Worm (Caenorhabditis elegans) whole organism, young adult: ENCODE results near the gene gstk-1.

Source experiments
- B0019.2 ChIP-seq: fragments of 200-800 bp; sonication (Bioruptor generic); conservative IDR thresholded peaks from 2 replicates; pipeline ENCODE4 v1.3.6; 2022; ENCODE audit warnings: missing genetic modification reagents, missing genetic modification characterization, missing compliant biosample characterization
- B0336.3 ChIP-seq: fragments of 200-800 bp; sonication (Bioruptor generic); IDR thresholded peaks from 2 replicates; pipeline ENCODE4 v1.3.6; 2022; ENCODE audit warnings: missing genetic modification characterization, missing compliant biosample characterization
- D2030.7 ChIP-seq: fragments of 200-800 bp; sonication (Bioruptor generic); IDR thresholded peaks from 2 replicates; pipeline ENCODE4 v1.3.6; 2022; ENCODE audit warnings: missing genetic modification reagents, missing genetic modification characterization, missing compliant biosample characterization
- F10E7.11 ChIP-seq: sonication (generic microtip); optimal IDR thresholded peaks from 2 replicates; lab custom pipeline; 2017; ENCODE audit warnings: mild to moderate bottlenecking, missing genetic modification characterization, moderate library complexity, missing compliant biosample characterization
- F33H1.4 ChIP-seq: fragments of 200-800 bp; sonication (Bioruptor generic); IDR thresholded peaks from 2 replicates; pipeline ENCODE4 v1.3.6; 2022; ENCODE audit warnings: missing genetic modification reagents, missing genetic modification characterization, missing compliant biosample characterization
- F37B4.10 ChIP-seq: fragments of 200-800 bp; sonication (Bioruptor generic); IDR thresholded peaks from 2 replicates; pipeline ENCODE4 v1.3.6; 2022; ENCODE audit warnings: missing genetic modification characterization, missing compliant biosample characterization
- K12H6.12 ChIP-seq: fragments of 200-800 bp; sonication (Bioruptor generic); optimal IDR thresholded peaks from 2 replicates; lab custom pipeline; 2018; ENCODE audit warnings: mild to moderate bottlenecking, missing genetic modification characterization, missing compliant biosample characterization
- T07F8.4 ChIP-seq: sonication (generic microtip); optimal IDR thresholded peaks from 2 replicates; lab custom pipeline; 2016; ENCODE audit warnings: mild to moderate bottlenecking, missing genetic modification characterization, moderate library complexity, missing compliant biosample characterization
- T26A5.8 ChIP-seq: sonication (generic microtip); optimal IDR thresholded peaks from 2 replicates; lab custom pipeline; 2016; ENCODE audit warnings: missing genetic modification characterization, missing compliant biosample characterization
- Y56A3A.18 ChIP-seq: fragments of 200-800 bp; sonication (Bioruptor generic); IDR thresholded peaks from 2 replicates; pipeline ENCODE4 v1.3.6; 2022; ENCODE audit warnings: missing genetic modification reagents, missing genetic modification characterization, missing compliant biosample characterization
- Y95B8A.8 ChIP-seq: fragments of 200-800 bp; sonication (Bioruptor generic); IDR thresholded peaks from 2 replicates; pipeline ENCODE4 v1.3.6; 2022; ENCODE audit warnings: missing genetic modification reagents, missing genetic modification characterization, missing compliant biosample characterization
- ZK185.1 ChIP-seq: sonication (generic microtip); optimal IDR thresholded peaks from 2 replicates; lab custom pipeline; 2016; ENCODE audit warnings: mild to moderate bottlenecking, missing genetic modification characterization, missing compliant biosample characterization; ENCODE audit not compliant: poor library complexity, severe bottlenecking
- ama-1 ChIP-seq, 3 experiments: fragments of 150-350 bp in 1 of 3; sonication (generic microtip) in 2 of 3; optimal IDR thresholded peaks; 2 replicates each; lab custom pipeline; 2014 to 2018; ENCODE audit warnings: missing biosample characterization in 2 of 3, missing genetic modification characterization in 2 of 3, missing genetic modification reagents in 2 of 3
- atf-7 ChIP-seq: sonication (generic microtip); optimal IDR thresholded peaks from 2 replicates; lab custom pipeline; 2017; ENCODE audit warnings: mild to moderate bottlenecking, missing genetic modification characterization, missing compliant biosample characterization
- bed-2 ChIP-seq: fragments of 200-800 bp; sonication (Bioruptor generic); IDR thresholded peaks from 2 replicates; pipeline ENCODE4 v1.3.6; 2022; ENCODE audit warnings: missing genetic modification reagents, missing genetic modification characterization, missing compliant biosample characterization
- cebp-1 ChIP-seq, 2 experiments: fragments of 200-800 bp in 1 of 2; sonication (Bioruptor generic) in 1 of 2; sonication (generic microtip) in 1 of 2; IDR thresholded peaks in 1 of 2; optimal IDR thresholded peaks in 1 of 2; 2 replicates each; pipeline versions ENCODE4 v1.3.6 to Lab custom; 2017 to 2022; ENCODE audit warnings: missing compliant biosample characterization in 2 of 2, missing genetic modification characterization in 2 of 2, mild to moderate bottlenecking in 1 of 2, missing genetic modification reagents in 1 of 2, moderate library complexity in 1 of 2
- ceh-40 ChIP-seq: fragments of 200-800 bp; sonication (Bioruptor generic); IDR thresholded peaks from 2 replicates; pipeline ENCODE4 v1.3.6; 2022; ENCODE audit warnings: missing genetic modification characterization, missing compliant biosample characterization
- ceh-79 ChIP-seq: sonication (generic microtip); optimal IDR thresholded peaks from 2 replicates; lab custom pipeline; 2017; ENCODE audit warnings: mild to moderate bottlenecking, missing genetic modification characterization, missing compliant biosample characterization
- fkh-3 ChIP-seq: sonication (generic microtip); optimal IDR thresholded peaks from 2 replicates; lab custom pipeline; 2016; ENCODE audit warnings: mild to moderate bottlenecking, missing genetic modification characterization, missing compliant biosample characterization
- hmg-1.2 ChIP-seq: fragments of 200-800 bp; sonication (Bioruptor generic); IDR thresholded peaks from 2 replicates; pipeline ENCODE4 v1.3.6; 2022; ENCODE audit warnings: missing genetic modification reagents, missing genetic modification characterization, missing compliant biosample characterization
- hmg-20 ChIP-seq: fragments of 200-800 bp; sonication (Bioruptor generic); IDR thresholded peaks from 2 replicates; pipeline ENCODE4 v1.3.6; 2022; ENCODE audit warnings: missing genetic modification reagents, missing genetic modification characterization, missing compliant biosample characterization
- lag-1 ChIP-seq: fragments of 200-800 bp; sonication (Bioruptor generic); IDR thresholded peaks from 2 replicates; pipeline ENCODE4 v1.3.6; 2022; ENCODE audit warnings: missing genetic modification reagents, missing genetic modification characterization, missing compliant biosample characterization
- let-526 ChIP-seq: fragments of 200-800 bp; sonication (Bioruptor generic); IDR thresholded peaks from 2 replicates; pipeline ENCODE4 v1.3.6; 2022; ENCODE audit warnings: missing genetic modification reagents, missing genetic modification characterization, missing compliant biosample characterization
- let-607 ChIP-seq, 2 experiments: fragments of 200-800 bp in 1 of 2; sonication (Bioruptor generic) in 1 of 2; sonication (generic microtip) in 1 of 2; optimal IDR thresholded peaks; 2 replicates each; lab custom pipeline; 2016 to 2018; ENCODE audit warnings: mild to moderate bottlenecking in 2 of 2, missing compliant biosample characterization in 2 of 2, missing genetic modification characterization in 2 of 2, moderate library complexity in 2 of 2, missing genotype in 1 of 2
- lin-35 ChIP-seq, 3 experiments: fragments of 150-350 bp in 2 of 3; sonication (generic microtip) in 1 of 3; optimal IDR thresholded peaks; 2 replicates each; lab custom pipeline; 2014 to 2018; ENCODE audit warnings: missing biosample characterization in 3 of 3, missing genetic modification characterization in 3 of 3, missing genetic modification reagents in 3 of 3
- lin-40 ChIP-seq: sonication (generic microtip); optimal IDR thresholded peaks from 2 replicates; lab custom pipeline; 2016; ENCODE audit warnings: missing genetic modification characterization, mild to moderate bottlenecking, missing compliant biosample characterization, missing genotype, missing genetic modification reagents
- lir-1 ChIP-seq: fragments of 200-800 bp; sonication (Bioruptor generic); conservative IDR thresholded peaks from 2 replicates; pipeline ENCODE4 v1.3.6; 2022; ENCODE audit warnings: missing genetic modification reagents, missing genetic modification characterization, missing compliant biosample characterization
- lsy-27 ChIP-seq: sonication (generic microtip); optimal IDR thresholded peaks from 2 replicates; lab custom pipeline; 2017; ENCODE audit warnings: missing genetic modification characterization, mild to moderate bottlenecking, missing compliant biosample characterization, antibody characterized with exemption, missing genotype, borderline replicate concordance; ENCODE audit not compliant: insufficient read depth
- madf-8 ChIP-seq: fragments of 200-800 bp; sonication (Bioruptor generic); conservative IDR thresholded peaks from 2 replicates; pipeline ENCODE4 v1.3.6; 2022; ENCODE audit warnings: missing genetic modification reagents, missing genetic modification characterization, missing compliant biosample characterization
- mcd-1 ChIP-seq: fragments of 200-800 bp; sonication (Bioruptor generic); IDR thresholded peaks from 2 replicates; pipeline ENCODE4 v1.3.6; 2022; ENCODE audit warnings: missing genetic modification reagents, missing genetic modification characterization, missing compliant biosample characterization
- nfya-2 ChIP-seq: fragments of 200-800 bp; sonication (Bioruptor generic); IDR thresholded peaks from 2 replicates; pipeline ENCODE4 v1.3.6; 2022; ENCODE audit warnings: missing genetic modification reagents, missing genetic modification characterization, missing compliant biosample characterization
- nhr-120 ChIP-seq: fragments of 200-800 bp; sonication (Bioruptor generic); IDR thresholded peaks from 2 replicates; pipeline ENCODE4 v1.3.6; 2022; ENCODE audit warnings: missing genetic modification characterization, missing compliant biosample characterization
- nhr-27 ChIP-seq: fragments of 200-800 bp; sonication (Bioruptor generic); optimal IDR thresholded peaks from 2 replicates; lab custom pipeline; 2018; ENCODE audit warnings: mild to moderate bottlenecking, missing genetic modification characterization, moderate library complexity, missing compliant biosample characterization
- nhr-90 ChIP-seq: sonication (generic microtip); optimal IDR thresholded peaks from 2 replicates; lab custom pipeline; 2016; ENCODE audit warnings: missing genotype, mild to moderate bottlenecking, missing genetic modification characterization, missing compliant biosample characterization
- pha-4 ChIP-seq: fragments of 150-350 bp; sonication (generic microtip); optimal IDR thresholded peaks from 2 replicates; lab custom pipeline; 2014; ENCODE audit warnings: missing biosample characterization, missing genetic modification reagents, missing genetic modification characterization
- rcor-1 ChIP-seq: fragments of 200-800 bp; sonication (Bioruptor generic); IDR thresholded peaks from 2 replicates; pipeline ENCODE4 v1.3.6; 2022; ENCODE audit warnings: missing genetic modification reagents, missing genetic modification characterization, missing compliant biosample characterization
- rpc-1 ChIP-seq, 2 experiments: fragments of 150-350 bp in 1 of 2; sonication (generic microtip) in 1 of 2; optimal IDR thresholded peaks; 2 replicates each; lab custom pipeline; 2014 to 2018; ENCODE audit warnings: missing biosample characterization in 1 of 2, missing genetic modification characterization in 1 of 2, missing genetic modification reagents in 1 of 2, missing genotype in 1 of 2
- snpc-1.1 ChIP-seq: sonication (generic microtip); optimal IDR thresholded peaks from 2 replicates; lab custom pipeline; 2017; ENCODE audit warnings: missing genetic modification characterization, mild to moderate bottlenecking, missing compliant biosample characterization, antibody characterized with exemption, moderate library complexity, missing genotype, missing genetic modification reagents; ENCODE audit not compliant: insufficient read depth
- snpc-4 ChIP-seq, 5 experiments: fragments of 150-350 bp in 1 of 5; sonication (generic microtip) in 4 of 5; optimal IDR thresholded peaks; 2 replicates each; lab custom pipeline; 2014 to 2018; ENCODE audit warnings: missing genetic modification characterization in 5 of 5, missing biosample characterization in 3 of 5, antibody characterized with exemption in 2 of 5, mild to moderate bottlenecking in 2 of 5, missing compliant biosample characterization in 2 of 5, missing genotype in 2 of 5, moderate library complexity in 2 of 5, missing genetic modification reagents in 1 of 5
- somi-1 ChIP-seq: fragments of 200-800 bp; sonication (Bioruptor generic); optimal IDR thresholded peaks from 2 replicates; lab custom pipeline; 2018; ENCODE audit warnings: mild to moderate bottlenecking, missing genetic modification characterization, missing compliant biosample characterization
- sptf-2 ChIP-seq: fragments of 200-800 bp; sonication (Bioruptor generic); optimal IDR thresholded peaks from 2 replicates; lab custom pipeline; 2018; ENCODE audit warnings: mild to moderate bottlenecking, missing genetic modification characterization, missing compliant biosample characterization
- unc-130 ChIP-seq: sonication (generic microtip); optimal IDR thresholded peaks from 2 replicates; lab custom pipeline; 2016; ENCODE audit warnings: missing genetic modification reagents, missing genetic modification characterization, missing compliant biosample characterization
- zim-3 ChIP-seq: sonication (generic microtip); optimal IDR thresholded peaks from 2 replicates; lab custom pipeline; 2017; ENCODE audit warnings: mild to moderate bottlenecking, missing genetic modification characterization, moderate library complexity, missing compliant biosample characterization
- ztf-22 ChIP-seq: fragments of 200-800 bp; sonication (Bioruptor generic); optimal IDR thresholded peaks from 2 replicates; lab custom pipeline; 2018; ENCODE audit warnings: mild to moderate bottlenecking, missing genetic modification characterization, moderate library complexity, missing compliant biosample characterization

gstk-1 gene

ce11 chrII:9618759-9619158 lies 37.7 kb upstream of the gstk-1 start:
- TF ChIP-seq nhr-120 (GFP tag; lab: Robert Waterston, UW): no peak
- TF ChIP-seq snpc-4 (GFP tag; optimal IDR thresholded peaks at IDR 0.05; lab: Kevin White, UChicago): no peak
- no peak for TF ChIP-seq snpc-4 (tag; optimal IDR thresholded peaks at IDR 0.05; lab: Kevin White, UChicago)
- no peak for TF ChIP-seq lin-40 (tag; lab: Kevin White, UChicago)
- TF ChIP-seq ZK185.1 (tag; lab: Kevin White, UChicago): peak; percentile 37
- TF ChIP-seq D2030.7 (GFP tag; lab: Robert Waterston, UW): no peak
- no peak for TF ChIP-seq hmg-20 (GFP tag; lab: Robert Waterston, UW)
- TF ChIP-seq bed-2 (GFP tag; lab: Robert Waterston, UW): no peak
- peak; percentile 75 for TF ChIP-seq cebp-1 (GFP tag; IDR thresholded peaks at IDR 0.05; lab: Robert Waterston, UW)
- peak; percentile 75 for TF ChIP-seq cebp-1 (tag; optimal IDR thresholded peaks at IDR 0.05; lab: Kevin White, UChicago)
- no peak for TF ChIP-seq F33H1.4
- no peak for TF ChIP-seq T26A5.8 (tag; lab: Kevin White, UChicago)
- TF ChIP-seq zim-3 (tag; lab: Kevin White, UChicago): peak; percentile 36
- TF ChIP-seq lin-35 (GFP tag; optimal IDR thresholded peaks at IDR 0.05; lab: Kevin White, UChicago): no peak
- no peak for TF ChIP-seq ceh-40 (GFP tag; lab: Robert Waterston, UW)
- TF ChIP-seq Y95B8A.8 (GFP tag; lab: Robert Waterston, UW): 0 out of 2 replicates have a peak, but pooled peaks have one; percentile 5
- TF ChIP-seq sptf-2 (GFP tag; lab: Kevin White, UChicago): no peak
- TF ChIP-seq snpc-1.1 (tag; lab: Kevin White, UChicago): no peak
- TF ChIP-seq unc-130 (GFP tag; lab: Kevin White, UChicago): no peak
- peak; percentile 6 for TF ChIP-seq F10E7.11
- peak; percentile 16; the same call in 1 of the 2 replicates for TF ChIP-seq let-526 (GFP tag; lab: Robert Waterston, UW)
- no peak for TF ChIP-seq B0336.3
- TF ChIP-seq T07F8.4: no peak
- no peak for TF ChIP-seq rpc-1 (optimal IDR thresholded peaks at IDR 0.05; lab: Kevin White, UChicago)
- no peak for TF ChIP-seq rpc-1 (tag; optimal IDR thresholded peaks at IDR 0.05; lab: Kevin White, UChicago)

ce11 chrII:9619402-9619862 lies 37.1 kb upstream of the gstk-1 start:
- TF ChIP-seq ztf-22 (GFP tag; lab: Kevin White, UChicago) (peak; percentile 76), nhr-90 (peak; percentile 50), ZK185.1 (tag; lab: Kevin White, UChicago) (no peak), B0336.3 (peak; percentile 41; the same call in 1 of the 2 replicates), let-526 (GFP tag; lab: Robert Waterston, UW) (no peak), fkh-3 (tag; lab: Kevin White, UChicago) (no peak), Y56A3A.18 (0 out of 2 replicates have a peak, but pooled peaks have one; percentile 36), nhr-27 (tag; lab: Kevin White, UChicago) (no peak), lag-1 (GFP tag; lab: Robert Waterston, UW) (no peak), zim-3 (tag; lab: Kevin White, UChicago) (peak; percentile 15), let-607 (tag; optimal IDR thresholded peaks at IDR 0.05; lab: Kevin White, UChicago) (peak; percentile 80 to 94), atf-7 (peak; percentile 47), nfya-2 (GFP tag; lab: Robert Waterston, UW) (no peak), F37B4.10 (GFP tag; lab: Robert Waterston, UW) (no peak), mcd-1 (GFP tag; lab: Robert Waterston, UW) (peak; percentile 35; the same call in 1 of the 2 replicates), somi-1 (peak; percentile 56), pha-4 (tag; lab: Kevin White, UChicago) (no peak), ama-1 (optimal IDR thresholded peaks at IDR 0.05; lab: Kevin White, UChicago) (peak; percentile 39), ama-1 (GFP tag; optimal IDR thresholded peaks at IDR 0.05; lab: Kevin White, UChicago) (no peak), hmg-1.2 (GFP tag; lab: Robert Waterston, UW) (no peak; the same call in 1 of the 2 replicates), K12H6.12 (peak; percentile 25), madf-8 (GFP tag; lab: Robert Waterston, UW) (no peak), rcor-1 (no peak), ceh-79 (tag; lab: Kevin White, UChicago) (no peak), F33H1.4 (no peak), lir-1 (GFP tag; lab: Robert Waterston, UW) (no peak), lsy-27 (tag; lab: Kevin White, UChicago) (no peak), B0019.2 (GFP tag; lab: Robert Waterston, UW) (no peak)
